Worm (Caenorhabditis elegans) whole organism, late embryonic: ENCODE results near the gene ugt-56.

Experiments used
- C08G9.2 ChIP-seq: sonication (generic microtip); optimal IDR thresholded peaks from 2 replicates; lab custom pipeline; 2016; ENCODE audit warnings: mild to moderate bottlenecking, missing genetic modification characterization, moderate library complexity, missing compliant biosample characterization
- F13H6.1 ChIP-seq: sonication (generic microtip); optimal IDR thresholded peaks from 2 replicates; lab custom pipeline; 2016; ENCODE audit warnings: missing genetic modification characterization, missing compliant biosample characterization
- K02D7.2 ChIP-seq: sonication (generic microtip); optimal IDR thresholded peaks from 2 replicates; lab custom pipeline; 2017; ENCODE audit warnings: mild to moderate bottlenecking, missing genetic modification characterization, missing compliant biosample characterization
- T23F11.4 ChIP-seq: fragments of 200-800 bp; sonication (Bioruptor generic); optimal IDR thresholded peaks from 2 replicates; lab custom pipeline; 2018; ENCODE audit warnings: mild to moderate bottlenecking, missing genetic modification characterization, missing compliant biosample characterization
- Y22D7AL.16 ChIP-seq: sonication (generic microtip); optimal IDR thresholded peaks from 2 replicates; lab custom pipeline; 2016; ENCODE audit warnings: missing genetic modification characterization, missing compliant biosample characterization
- ahr-1 ChIP-seq: sonication (generic microtip); optimal IDR thresholded peaks from 2 replicates; lab custom pipeline; 2016; ENCODE audit warnings: missing genetic modification characterization, missing compliant biosample characterization
- ama-1 ChIP-seq: fragments of 150-350 bp; optimal IDR thresholded peaks from 2 replicates; lab custom pipeline; 2014
- ceh-14 ChIP-seq: sonication (generic microtip); optimal IDR thresholded peaks from 2 replicates; lab custom pipeline; 2016; ENCODE audit warnings: missing genotype, missing genetic modification characterization, missing compliant biosample characterization
- ceh-18 ChIP-seq: sonication (generic microtip); optimal IDR thresholded peaks from 2 replicates; lab custom pipeline; 2016; ENCODE audit warnings: missing genetic modification characterization, missing compliant biosample characterization
- ceh-19 ChIP-seq: fragments of 200-800 bp; sonication (Bioruptor generic); optimal IDR thresholded peaks from 2 replicates; lab custom pipeline; 2018; ENCODE audit warnings: mild to moderate bottlenecking, missing genetic modification characterization, missing compliant biosample characterization
- ceh-2 ChIP-seq: sonication (generic microtip); optimal IDR thresholded peaks from 2 replicates; lab custom pipeline; 2016; ENCODE audit warnings: missing genotype, missing genetic modification characterization, missing compliant biosample characterization
- ceh-22 ChIP-seq: sonication (generic microtip); optimal IDR thresholded peaks from 2 replicates; lab custom pipeline; 2017; ENCODE audit warnings: missing biosample characterization, missing genetic modification characterization
- ceh-24 ChIP-seq: sonication (generic microtip); optimal IDR thresholded peaks from 2 replicates; lab custom pipeline; 2016; ENCODE audit warnings: mild to moderate bottlenecking, missing genetic modification characterization, missing compliant biosample characterization
- ceh-30 ChIP-seq: fragments of 150-350 bp; optimal IDR thresholded peaks from 2 replicates; lab custom pipeline; 2014; ENCODE audit warnings: missing biosample characterization, missing genetic modification characterization
- ceh-31 ChIP-seq: sonication (generic microtip); optimal IDR thresholded peaks from 2 replicates; lab custom pipeline; 2016; ENCODE audit warnings: missing genetic modification characterization, missing compliant biosample characterization
- ceh-34 ChIP-seq: sonication (generic microtip); optimal IDR thresholded peaks from 2 replicates; lab custom pipeline; 2016; ENCODE audit warnings: mild to moderate bottlenecking, missing genetic modification characterization, missing compliant biosample characterization
- ceh-45 ChIP-seq: fragments of 200-800 bp; sonication (Bioruptor generic); IDR thresholded peaks from 2 replicates; pipeline ENCODE4 v1.3.6; 2022; ENCODE audit warnings: missing genetic modification reagents, missing genetic modification characterization, missing compliant biosample characterization
- ceh-48 ChIP-seq: sonication (generic microtip); optimal IDR thresholded peaks from 2 replicates; lab custom pipeline; 2016; ENCODE audit warnings: missing genetic modification characterization, inconsistent platforms, missing compliant biosample characterization
- dmd-4 ChIP-seq: sonication (generic microtip); optimal IDR thresholded peaks from 2 replicates; lab custom pipeline; 2016; ENCODE audit warnings: borderline replicate concordance, missing genetic modification characterization, missing compliant biosample characterization
- dve-1 ChIP-seq: sonication (generic microtip); optimal IDR thresholded peaks from 2 replicates; lab custom pipeline; 2017; ENCODE audit warnings: antibody characterized with exemption, mild to moderate bottlenecking, missing genetic modification characterization, missing compliant biosample characterization
- elt-2 ChIP-seq: sonication (generic microtip); optimal IDR thresholded peaks from 2 replicates; lab custom pipeline; 2016; ENCODE audit warnings: missing genetic modification reagents, missing genetic modification characterization, missing compliant biosample characterization
- elt-4 ChIP-seq: sonication (generic microtip); optimal IDR thresholded peaks from 2 replicates; lab custom pipeline; 2016; ENCODE audit warnings: missing genetic modification characterization, missing compliant biosample characterization
- ets-4 ChIP-seq: sonication (generic microtip); optimal IDR thresholded peaks from 2 replicates; lab custom pipeline; 2016; ENCODE audit warnings: missing genetic modification characterization, missing compliant biosample characterization
- eyg-1 ChIP-seq: sonication (generic microtip); optimal IDR thresholded peaks from 2 replicates; lab custom pipeline; 2016; ENCODE audit warnings: missing genotype, missing genetic modification characterization, missing compliant biosample characterization
- fkh-10 ChIP-seq: fragments of 150-350 bp; optimal IDR thresholded peaks from 2 replicates; lab custom pipeline; 2014; ENCODE audit warnings: missing biosample characterization, missing genetic modification reagents, missing genetic modification characterization
- hlh-15 ChIP-seq: sonication (generic microtip); optimal IDR thresholded peaks from 2 replicates; lab custom pipeline; 2016; ENCODE audit warnings: missing genetic modification characterization, missing compliant biosample characterization
- hlh-6 ChIP-seq: sonication (generic microtip); optimal IDR thresholded peaks from 2 replicates; lab custom pipeline; 2016; ENCODE audit warnings: missing genotype, missing genetic modification characterization, missing compliant biosample characterization
- hlh-8 ChIP-seq: sonication (generic microtip); optimal IDR thresholded peaks from 2 replicates; lab custom pipeline; 2016; ENCODE audit warnings: missing genotype, missing genetic modification characterization, missing compliant biosample characterization
- lim-6 ChIP-seq: sonication (generic microtip); optimal IDR thresholded peaks from 2 replicates; lab custom pipeline; 2016; ENCODE audit warnings: missing genetic modification characterization, missing compliant biosample characterization
- lin-11 ChIP-seq: fragments of 200-800 bp; sonication (Bioruptor generic); optimal IDR thresholded peaks from 2 replicates; lab custom pipeline; 2018; ENCODE audit warnings: mild to moderate bottlenecking, missing genetic modification characterization, missing compliant biosample characterization
- nfya-1 ChIP-seq: sonication (generic microtip); optimal IDR thresholded peaks from 2 replicates; lab custom pipeline; 2017; ENCODE audit warnings: missing genetic modification characterization, mild to moderate bottlenecking, missing compliant biosample characterization, antibody characterized with exemption, moderate library complexity
- nhr-11 ChIP-seq: fragments of 150-350 bp; optimal IDR thresholded peaks from 2 replicates; lab custom pipeline; 2014; ENCODE audit warnings: missing biosample characterization, missing genetic modification characterization
- nhr-232 ChIP-seq: sonication (generic microtip); optimal IDR thresholded peaks from 2 replicates; lab custom pipeline; 2016; ENCODE audit warnings: missing genetic modification characterization, missing compliant biosample characterization
- npax-4 ChIP-seq: sonication (generic microtip); optimal IDR thresholded peaks from 2 replicates; lab custom pipeline; 2016; ENCODE audit warnings: missing genetic modification characterization, missing compliant biosample characterization
- pha-2 ChIP-seq: sonication (generic microtip); optimal IDR thresholded peaks from 2 replicates; lab custom pipeline; 2017; ENCODE audit warnings: mild to moderate bottlenecking, missing genetic modification characterization, missing compliant biosample characterization
- pha-4 ChIP-seq: fragments of 150-350 bp; optimal IDR thresholded peaks from 2 replicates; lab custom pipeline; 2018; ENCODE audit warnings: missing biosample characterization, missing genetic modification reagents, missing genetic modification characterization
- ref-2 ChIP-seq: sonication (generic microtip); optimal IDR thresholded peaks from 2 replicates; lab custom pipeline; 2016; ENCODE audit warnings: missing genetic modification characterization, missing compliant biosample characterization
- rnt-1 ChIP-seq: sonication (generic microtip); optimal IDR thresholded peaks from 2 replicates; lab custom pipeline; 2016; ENCODE audit warnings: missing genetic modification characterization, missing compliant biosample characterization
- sox-2 ChIP-seq: fragments of 200-800 bp; sonication (Bioruptor generic); IDR thresholded peaks from 2 replicates; pipeline ENCODE4 v1.3.6; 2022; ENCODE audit warnings: missing genetic modification reagents, missing genetic modification characterization, missing compliant biosample characterization
- sox-4 ChIP-seq: sonication (generic microtip); optimal IDR thresholded peaks from 2 replicates; lab custom pipeline; 2017; ENCODE audit warnings: mild to moderate bottlenecking, missing genetic modification characterization, inconsistent platforms, missing compliant biosample characterization
- tbx-2 ChIP-seq: sonication (generic microtip); optimal IDR thresholded peaks from 2 replicates; lab custom pipeline; 2016; ENCODE audit warnings: missing genetic modification characterization, missing compliant biosample characterization
- unc-3 ChIP-seq, 2 experiments: fragments of 200-800 bp in 1 of 2; sonication (Bioruptor generic) in 1 of 2; sonication (generic microtip) in 1 of 2; conservative IDR thresholded peaks in 1 of 2; optimal IDR thresholded peaks in 1 of 2; 2 replicates each; pipeline versions ENCODE4 v1.3.6 to Lab custom; 2016 to 2022; ENCODE audit warnings: missing compliant biosample characterization in 2 of 2, missing genetic modification characterization in 2 of 2, missing genetic modification reagents in 1 of 2
- unc-42 ChIP-seq: sonication (generic microtip); optimal IDR thresholded peaks from 2 replicates; lab custom pipeline; 2016; ENCODE audit warnings: missing genotype, missing genetic modification characterization, missing compliant biosample characterization
- zip-5 ChIP-seq: sonication (generic microtip); optimal IDR thresholded peaks from 2 replicates; lab custom pipeline; 2016; ENCODE audit warnings: missing genetic modification characterization, missing compliant biosample characterization

The ugt-56 gene

ce11 chrV:12263723-12264122, 4.9 kb downstream of the ugt-56 start, which contains the start of gene ssp-35:
Gene ssp-35, minus strand, starts transcription at chrV:12263823.
- TF ChIP-seq ceh-45 (GFP tag; lab: Robert Waterston, UW): no peak
- TF ChIP-seq hlh-6 (tag; lab: Kevin White, UChicago): no peak
- TF ChIP-seq pha-4 (tag; lab: Kevin White, UChicago): no peak
- TF ChIP-seq ceh-22 (tag; lab: Kevin White, UChicago): no peak
- TF ChIP-seq T23F11.4 (GFP tag; lab: Kevin White, UChicago): no peak
- TF ChIP-seq ceh-14 (tag; lab: Kevin White, UChicago): no peak
- no peak for TF ChIP-seq npax-4 (tag; lab: Kevin White, UChicago)

ce11 chrV:12269272-12269767, 10.5 kb downstream of the ugt-56 start, which contains the start of gene twk-24:
Gene twk-24, minus strand, starts transcription at chrV:12269322.
- TF ChIP-seq elt-2 (tag; lab: Kevin White, UChicago) (peak; percentile 65), nhr-11 (tag; lab: Kevin White, UChicago) (no peak), lim-6 (tag; lab: Kevin White, UChicago) (no peak), ceh-18 (peak; percentile 59)

- TF ChIP-seq ceh-48 (tag; lab: Kevin White, UChicago) (no peak), eyg-1 (tag; lab: Kevin White, UChicago) (no peak), nhr-232 (tag; lab: Kevin White, UChicago) (no peak), ceh-2 (no peak), hlh-15 (tag; lab: Kevin White, UChicago) (no peak), unc-42 (tag; lab: Kevin White, UChicago) (no peak), ceh-34 (tag; lab: Kevin White, UChicago) (no peak), lin-11 (tag; lab: Kevin White, UChicago) (no peak), fkh-10 (GFP tag; lab: Kevin White, UChicago) (no peak), zip-5 (tag; lab: Kevin White, UChicago) (no peak)
Observed at ce11 chrV:12271495-12271894, 12.7 kb downstream of the ugt-56 start, which contains the start of the genes tsfm-1 and capg-2. Gene tsfm-1, minus strand, starts transcription at chrV:12271551. Gene capg-2, plus strand, starts transcription at chrV:12271873.

ce11 chrV:12275714-12276113, 16.9 kb downstream of the ugt-56 start:
- no peak for TF ChIP-seq sox-2
- no peak for TF ChIP-seq ahr-1
- no peak for TF ChIP-seq dve-1 (tag; lab: Kevin White, UChicago)
- TF ChIP-seq eyg-1 (tag; lab: Kevin White, UChicago): no peak
- no peak for TF ChIP-seq rnt-1 (tag; lab: Kevin White, UChicago)
- no peak for TF ChIP-seq F13H6.1
- no peak for TF ChIP-seq ets-4 (tag; lab: Kevin White, UChicago)
- TF ChIP-seq tbx-2: no peak
- no peak for TF ChIP-seq lim-6 (tag; lab: Kevin White, UChicago)
- TF ChIP-seq hlh-15 (tag; lab: Kevin White, UChicago): no peak
- no peak for TF ChIP-seq ref-2 (tag; lab: Kevin White, UChicago)
- no peak for TF ChIP-seq K02D7.2 (tag; lab: Kevin White, UChicago)
- no peak for TF ChIP-seq ceh-31
- TF ChIP-seq ceh-30 (tag; lab: Kevin White, UChicago): no peak
- no peak for TF ChIP-seq sox-4 (tag; lab: Kevin White, UChicago)
- TF ChIP-seq, all 69 proteins: peak for 0

- no peak for TF ChIP-seq pha-2 (tag; lab: Kevin White, UChicago)
- no peak for TF ChIP-seq elt-4 (tag; lab: Kevin White, UChicago)
- no peak for TF ChIP-seq rnt-1 (tag; lab: Kevin White, UChicago)
- no peak for TF ChIP-seq hlh-15 (tag; lab: Kevin White, UChicago)
- TF ChIP-seq hlh-8: no peak
- TF ChIP-seq K02D7.2 (tag; lab: Kevin White, UChicago): no peak
- no peak for TF ChIP-seq lin-11 (tag; lab: Kevin White, UChicago)
- no peak for TF ChIP-seq nfya-1
- no peak for TF ChIP-seq dmd-4
- no peak for TF ChIP-seq ceh-48 (tag; lab: Kevin White, UChicago)
- no peak for TF ChIP-seq Y22D7AL.16 (tag; lab: Kevin White, UChicago)
- no peak for TF ChIP-seq C08G9.2 (tag; lab: Kevin White, UChicago)
- TF ChIP-seq unc-3 (GFP tag; conservative IDR thresholded peaks at IDR 0.05; lab: Robert Waterston, UW): no peak
- TF ChIP-seq unc-3 (tag; optimal IDR thresholded peaks at IDR 0.05; lab: Kevin White, UChicago): no peak
- no peak for TF ChIP-seq sox-4 (tag; lab: Kevin White, UChicago)
- no peak for TF ChIP-seq ceh-19 (GFP tag; lab: Kevin White, UChicago)
- no peak for TF ChIP-seq dve-1 (tag; lab: Kevin White, UChicago)
- TF ChIP-seq npax-4 (tag; lab: Kevin White, UChicago): no peak
- no peak for TF ChIP-seq ama-1 (lab: Kevin White, UChicago)
- no peak for TF ChIP-seq ceh-24 (tag; lab: Kevin White, UChicago)
Observed at ce11 chrV:12276946-12277345, 18.2 kb downstream of the ugt-56 start, which contains the start of gene bnc-1. Gene bnc-1, minus strand, starts transcription at chrV:12277046.
